Fruit fly (Drosophila melanogaster): ENCODE data around the gene hop.

hop gene

DNA sequence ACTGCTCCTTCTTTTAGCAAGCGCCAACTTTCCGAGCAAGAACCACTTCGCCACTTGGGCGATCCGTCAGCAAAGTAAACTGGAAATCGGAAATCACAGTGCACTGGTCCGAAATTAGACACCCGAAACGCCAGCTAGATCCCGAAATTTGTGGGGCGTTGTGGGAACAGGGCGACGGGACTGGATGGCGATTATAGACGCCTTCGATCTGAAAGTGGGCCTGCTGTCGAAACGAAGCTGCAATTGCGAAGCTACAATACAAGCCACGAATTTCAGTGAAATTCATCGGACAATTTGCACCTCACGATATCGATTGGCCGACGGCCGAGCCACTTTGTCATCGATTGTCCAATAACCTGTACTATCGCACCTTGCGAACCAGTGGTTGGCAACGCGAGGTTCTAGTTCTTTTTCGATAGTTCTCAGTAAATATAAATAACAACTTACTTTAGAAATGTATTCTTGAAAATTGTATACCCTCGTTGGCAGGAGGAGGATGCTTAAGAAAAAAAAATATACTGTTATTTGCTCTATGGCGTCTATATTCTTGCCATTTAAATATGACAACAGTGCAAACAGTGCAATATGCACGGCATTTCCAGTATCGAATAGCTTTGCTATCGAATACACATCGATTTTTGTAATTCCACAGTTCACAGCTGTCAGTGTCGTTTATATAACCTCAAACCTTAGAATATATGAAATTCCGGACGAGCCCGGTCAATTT is at the start of gene hop, which contains the start of gene Tim8:
Gene hop (minus strand): TSS at position 316 of the 727 bp plus-strand sequence.
Gene Tim8 (plus strand): TSS at position 663 of the 727 bp plus-strand sequence.
- TF ChIP-seq noc (tag; optimal IDR thresholded peaks at IDR 0.05): no peak

DNA sequence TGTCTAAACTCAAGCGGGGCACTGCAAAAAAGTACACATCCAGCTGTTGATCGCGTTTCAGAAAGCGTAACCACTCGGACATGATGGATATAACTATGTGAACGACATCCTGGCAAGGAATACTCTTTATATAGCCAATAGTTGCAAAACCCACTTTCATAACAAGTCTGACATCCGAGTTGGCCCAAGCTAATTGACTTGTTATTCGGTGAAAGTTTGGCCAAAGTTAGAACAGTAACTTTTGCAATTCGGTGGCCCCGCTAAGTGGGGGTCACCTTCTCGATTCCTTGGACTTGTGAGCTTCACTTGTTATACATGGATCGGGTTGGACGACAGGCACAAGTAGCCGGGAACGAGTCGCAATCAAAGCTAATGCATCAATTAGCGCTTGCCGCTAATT is 49.4 kb upstream of the hop start, which contains the start of the genes Gr10a and Or10a:
Gene Gr10a (minus strand): TSS at position 101 of the 400 bp plus-strand sequence.
Gene Or10a (minus strand): TSS at position 101 of the 400 bp plus-strand sequence.
- TF ChIP-seq noc (tag; optimal IDR thresholded peaks at IDR 0.05): no peak

DNA sequence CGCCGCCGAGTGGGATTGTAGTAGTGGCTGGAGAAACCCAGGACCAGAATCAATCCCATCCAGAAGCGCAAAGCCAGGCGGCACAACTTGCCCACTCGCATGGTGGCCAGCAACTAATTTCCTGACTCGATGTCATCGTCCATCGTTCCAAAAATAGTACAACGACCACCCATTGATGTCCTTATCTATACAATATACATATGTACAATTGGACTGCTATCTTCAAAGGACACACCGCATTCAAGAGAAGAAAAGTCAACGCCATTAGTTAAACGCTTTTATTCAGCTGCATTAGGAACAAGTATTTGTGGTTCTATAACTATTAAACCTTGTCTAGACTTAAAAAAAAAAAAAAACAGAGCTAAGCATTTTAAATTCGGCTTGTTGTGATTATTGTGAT is 45.2 kb upstream of the hop start, which contains the start of gene Gr10b:
Gene Gr10b (minus strand): TSS at position 101 of the 400 bp plus-strand sequence.
- no peak for TF ChIP-seq noc (tag; optimal IDR thresholded peaks at IDR 0.05)

DNA sequence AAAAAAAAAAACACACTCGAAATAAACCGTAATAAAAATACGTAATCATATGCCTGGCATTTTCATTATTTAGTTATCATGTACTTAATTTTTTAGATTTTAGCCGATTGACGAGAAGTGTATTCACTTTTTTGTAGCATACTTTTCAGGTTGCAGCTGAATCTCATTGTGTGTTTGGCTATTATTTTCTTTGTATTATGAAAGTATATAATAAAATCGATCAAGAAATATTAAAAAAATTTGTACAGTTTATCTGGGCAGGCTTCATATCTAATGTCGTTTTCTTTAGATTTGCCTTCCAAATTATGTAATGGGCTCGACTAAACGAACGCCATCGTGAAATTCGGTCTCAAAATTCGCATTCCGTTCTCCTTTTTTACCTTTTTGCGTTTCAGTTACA is 41.7 kb upstream of the hop start, which contains the start of gene CG15196:
Gene CG15196 (plus strand): TSS at position 301 of the 400 bp plus-strand sequence.
- TF ChIP-seq noc (tag; optimal IDR thresholded peaks at IDR 0.05): no peak

DNA sequence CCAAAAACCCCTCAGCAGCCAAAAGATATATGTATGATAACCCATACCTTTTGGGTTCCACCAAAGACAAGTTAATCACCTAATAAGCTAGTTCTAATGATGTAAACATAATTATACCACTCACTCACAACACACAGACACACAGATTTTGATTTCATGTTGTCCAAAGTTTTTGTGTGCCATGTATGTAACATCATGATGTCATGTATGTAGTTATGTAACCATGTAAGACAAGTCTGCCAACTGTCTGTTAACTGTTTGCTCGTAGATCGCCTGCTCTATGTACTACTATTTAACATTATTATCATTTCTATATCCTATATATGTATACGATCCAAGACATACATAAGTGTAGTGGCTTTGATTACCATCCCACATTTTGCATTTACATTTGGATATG is 36.3 kb upstream of the hop start:
- TF ChIP-seq noc (tag; optimal IDR thresholded peaks at IDR 0.05): no peak

DNA sequence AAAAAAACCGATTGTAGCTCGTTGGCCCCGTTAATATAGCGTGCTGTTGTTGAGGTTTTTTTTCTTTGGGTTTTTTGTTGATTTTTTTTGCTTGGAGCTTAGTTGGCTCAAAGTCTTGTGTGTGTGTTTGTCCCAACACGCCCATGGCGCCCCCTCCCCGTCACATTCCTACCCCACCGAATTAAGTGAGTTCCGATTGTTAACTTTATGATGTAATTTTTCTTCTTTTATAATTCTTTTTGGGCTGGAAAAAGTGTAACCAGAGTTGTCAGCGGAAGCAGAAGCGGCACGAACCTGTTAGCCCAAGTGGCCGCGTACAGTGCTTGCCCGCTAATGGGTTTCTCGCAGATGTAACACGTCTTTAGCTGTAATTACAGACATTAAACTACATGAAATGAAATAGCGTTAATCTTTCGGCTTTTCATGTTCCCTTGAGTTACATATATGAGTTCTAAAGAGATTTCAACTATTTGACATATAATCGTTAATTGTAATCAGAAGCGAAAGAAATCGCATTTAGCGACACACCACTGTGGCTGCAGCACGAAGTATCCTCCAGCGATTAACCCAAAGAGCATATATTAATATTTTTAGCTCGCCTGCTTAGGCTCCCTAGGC is 25.2 kb upstream of the hop start:
- no peak for TF ChIP-seq noc (tag; optimal IDR thresholded peaks at IDR 0.05)

DNA sequence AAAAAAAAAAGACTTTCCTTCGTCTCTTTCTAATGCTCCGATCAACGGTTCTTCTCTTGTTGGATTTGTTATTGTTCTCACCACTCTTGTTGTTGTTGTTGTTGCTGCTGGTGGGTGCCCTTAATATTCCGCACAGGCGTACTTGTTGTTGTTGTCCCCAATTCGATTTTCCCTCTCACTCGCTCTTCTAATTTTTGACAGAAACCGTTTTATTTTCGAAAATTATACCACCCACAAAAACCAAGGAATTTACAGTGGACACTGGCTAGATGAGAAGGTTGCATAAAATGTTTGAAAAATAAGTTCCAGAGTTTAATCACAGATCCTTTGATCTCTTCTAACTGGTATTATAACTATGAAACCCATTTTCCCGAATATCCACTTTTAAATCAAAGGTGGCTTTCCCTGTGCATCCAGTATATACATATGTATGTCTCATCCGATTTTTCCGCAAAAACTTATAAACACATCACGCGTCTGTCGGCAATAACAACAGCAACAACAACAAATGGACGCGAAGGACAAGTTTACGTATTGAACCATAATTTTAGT is 23.5 kb upstream of the hop start:
- TF ChIP-seq noc (tag; optimal IDR thresholded peaks at IDR 0.05): peak; percentile 52

DNA sequence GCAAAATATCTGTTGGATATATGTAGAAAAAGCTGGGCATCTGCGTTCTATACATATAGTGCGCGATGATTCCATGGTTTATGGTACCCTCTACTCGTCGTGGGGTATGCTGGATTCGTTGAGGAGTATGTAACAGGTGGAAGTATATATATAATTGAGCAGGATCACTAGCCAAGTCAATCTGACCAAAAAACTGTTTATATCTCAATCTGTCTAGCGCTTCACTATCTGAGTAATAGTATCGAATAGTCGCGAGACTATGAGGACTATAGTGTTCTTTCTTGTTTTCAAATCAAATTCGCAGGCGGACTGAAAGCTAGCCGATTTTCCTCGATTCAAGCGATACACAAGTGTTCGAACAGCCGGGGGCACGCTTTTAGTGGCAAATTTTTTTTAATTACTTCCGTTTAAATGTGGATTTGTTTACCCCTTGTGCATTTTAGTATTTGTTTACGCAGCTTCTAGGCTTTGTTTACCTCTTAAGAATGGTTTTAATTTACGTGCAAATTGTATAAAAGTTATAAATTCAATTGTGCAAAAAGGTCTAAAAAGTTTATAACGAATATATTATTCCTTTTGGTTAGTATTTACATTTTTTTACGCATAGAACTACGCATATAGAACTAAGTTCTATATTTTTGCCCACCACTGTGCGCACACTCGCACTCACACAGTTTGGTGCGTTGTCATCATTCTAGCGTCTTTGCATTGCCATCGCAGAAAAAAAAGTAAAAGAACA is 22.9 kb upstream of the hop start:
- peak; percentile 76 for TF ChIP-seq noc (tag; optimal IDR thresholded peaks at IDR 0.05)

DNA sequence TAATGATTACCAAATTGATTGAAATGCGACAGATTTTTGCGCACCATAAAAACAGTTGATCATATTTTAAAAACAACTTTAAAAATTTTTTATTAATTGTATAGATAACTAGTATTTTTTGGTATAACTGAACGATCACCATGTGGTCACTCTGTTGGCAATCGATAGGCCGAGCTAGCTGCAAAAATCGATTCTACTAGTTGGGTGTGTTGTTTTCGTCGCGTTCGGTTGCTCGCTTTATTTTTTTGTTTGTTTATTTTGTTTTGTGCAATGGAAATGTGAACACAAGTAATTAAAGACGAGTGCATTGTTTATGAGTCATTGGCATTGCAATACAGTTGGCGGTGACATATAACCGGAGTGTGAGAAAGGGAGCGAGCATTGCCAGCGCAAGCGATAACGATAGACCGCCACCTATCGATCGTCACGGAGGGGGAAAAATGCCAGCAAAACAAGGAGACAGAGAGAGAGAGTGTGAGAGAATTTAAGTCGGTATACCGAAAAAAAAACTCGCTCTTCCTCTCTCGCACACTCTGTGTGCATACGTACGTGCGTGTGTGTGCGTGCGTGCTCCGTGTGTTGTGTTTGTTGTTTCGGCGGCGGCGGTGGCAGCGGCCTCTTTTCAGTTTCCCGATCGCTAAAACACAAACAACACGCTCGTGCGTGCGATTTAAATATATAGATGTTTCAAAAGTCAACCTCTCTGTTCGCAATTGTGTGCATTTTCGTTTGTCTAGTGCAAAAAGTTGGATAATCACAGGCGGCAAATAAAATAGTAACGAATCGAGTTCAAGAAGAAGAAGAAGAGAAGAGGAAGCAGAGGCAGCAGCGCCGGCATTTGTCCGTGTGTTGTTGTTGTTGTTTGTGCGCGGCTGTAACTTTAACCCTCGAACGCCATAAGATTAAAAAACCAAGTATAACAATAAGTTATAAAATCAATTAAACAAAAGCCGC is 21.9 kb upstream of the hop start:
- no peak for TF ChIP-seq noc (tag; optimal IDR thresholded peaks at IDR 0.05)

DNA sequence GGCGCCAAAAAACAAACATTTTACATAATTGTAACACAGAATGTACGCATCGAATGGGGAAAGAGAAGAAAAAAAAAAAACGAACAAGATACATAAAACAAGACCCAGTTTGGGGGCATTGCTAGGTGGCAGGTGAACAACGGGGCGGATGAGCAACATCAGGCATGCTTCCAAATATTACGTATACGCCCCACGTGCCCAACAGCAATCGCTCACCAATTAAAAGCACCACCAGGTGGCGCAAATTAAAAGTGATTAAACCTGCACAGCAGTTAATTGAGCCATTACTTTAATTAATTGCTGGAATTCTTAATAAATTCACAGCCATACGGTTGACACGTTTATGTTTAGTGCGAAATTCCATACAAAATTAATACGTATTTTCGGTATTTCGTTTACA is 17.6 kb upstream of the hop start:
- TF ChIP-seq noc (tag; optimal IDR thresholded peaks at IDR 0.05): no peak

DNA sequence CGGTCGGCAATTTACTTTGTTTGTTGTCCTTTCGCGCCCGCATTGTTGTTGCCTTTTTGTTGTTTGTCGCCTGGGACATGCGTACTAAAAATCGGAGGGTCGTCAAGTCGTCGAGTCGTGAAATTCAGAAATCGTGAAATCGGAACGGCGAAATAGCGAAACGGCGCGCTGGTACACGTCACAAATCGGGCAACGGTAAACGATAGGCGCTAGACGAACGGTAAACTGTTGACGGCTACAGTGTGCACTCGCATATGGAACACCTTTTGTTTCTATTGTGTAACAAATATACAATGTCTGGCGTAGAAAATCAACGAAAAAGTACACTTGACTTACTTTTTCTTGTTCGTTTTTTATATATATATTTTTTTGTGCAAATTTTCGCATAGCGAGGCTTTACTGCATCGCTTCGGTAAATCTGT is 16.1 kb upstream of the hop start:
- TF ChIP-seq noc (tag; optimal IDR thresholded peaks at IDR 0.05): peak; percentile 45

DNA sequence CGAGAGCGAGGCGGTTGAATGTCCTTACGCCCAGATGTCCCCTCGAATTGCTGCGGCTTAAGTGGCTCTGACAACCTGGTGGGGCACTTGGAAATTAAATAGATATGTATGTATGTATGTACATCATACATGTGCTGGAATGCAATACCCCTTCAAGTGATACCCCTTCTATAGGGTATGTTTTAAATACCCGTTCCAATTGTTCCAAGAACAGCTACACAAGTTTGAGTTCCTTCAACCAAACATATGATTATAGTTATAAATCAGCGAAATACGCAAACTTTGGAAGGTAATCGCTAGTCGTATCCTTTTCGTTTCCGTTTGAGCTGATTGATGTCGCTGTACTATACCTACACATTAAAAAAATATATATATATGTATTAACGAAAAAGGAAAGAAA is 15.6 kb upstream of the hop start:
- TF ChIP-seq noc (tag; optimal IDR thresholded peaks at IDR 0.05): no peak

DNA sequence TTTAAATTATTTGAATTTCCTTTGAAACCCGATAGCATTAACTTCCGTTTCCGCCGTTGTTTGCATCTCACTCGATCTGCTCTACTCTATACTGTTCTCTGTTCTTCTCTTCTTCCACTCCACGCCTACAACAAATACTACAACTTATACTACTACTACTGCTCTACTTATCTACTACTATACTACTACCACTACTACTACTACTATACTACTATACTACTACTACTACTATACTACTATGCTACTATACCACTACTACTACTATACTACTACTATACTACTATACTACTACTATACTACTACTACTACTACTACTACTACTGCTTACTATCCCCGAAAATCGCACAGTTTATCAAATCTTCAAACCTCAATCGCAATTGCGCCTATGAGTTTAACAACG is 14.7 kb upstream of the hop start:
- TF ChIP-seq noc (tag; optimal IDR thresholded peaks at IDR 0.05): no peak

DNA sequence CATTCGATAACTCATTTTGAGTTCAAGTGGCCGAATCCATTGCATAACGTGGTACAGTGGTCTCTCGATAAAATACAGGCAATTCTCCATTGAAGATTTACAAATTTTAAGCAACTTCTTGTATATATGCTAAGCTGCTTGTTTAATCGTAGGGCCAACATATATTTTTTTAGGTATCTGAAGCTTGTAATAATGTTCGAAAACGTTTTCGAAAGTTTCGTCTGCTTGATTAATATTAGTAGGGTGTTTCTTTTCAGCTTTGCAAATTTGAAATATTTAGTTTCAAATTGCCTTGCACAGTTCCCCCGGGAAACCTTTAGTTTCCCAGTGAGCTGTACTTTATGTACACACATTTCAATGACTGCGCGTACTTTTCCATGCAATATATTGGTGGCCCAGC is 11.8 kb upstream of the hop start:
- TF ChIP-seq noc (tag; optimal IDR thresholded peaks at IDR 0.05): no peak

DNA sequence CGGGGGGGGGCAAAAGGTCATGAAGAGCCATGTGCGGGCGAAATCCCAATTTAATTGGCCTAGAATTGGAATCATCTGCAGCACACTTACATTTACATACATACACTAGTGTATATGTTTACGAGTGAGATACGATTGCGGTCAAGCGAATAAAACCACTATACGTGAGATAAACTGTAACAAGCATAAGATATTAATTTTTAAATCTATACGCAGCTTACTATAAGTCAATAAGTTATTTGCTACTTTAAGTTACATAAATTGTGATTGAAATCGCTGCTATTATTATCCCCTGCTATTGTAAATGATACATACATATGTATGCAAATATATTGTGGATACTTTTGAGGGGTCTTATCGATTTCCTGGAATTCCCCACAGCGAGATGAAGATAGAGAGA is 11.2 kb upstream of the hop start:
- TF ChIP-seq noc (tag; optimal IDR thresholded peaks at IDR 0.05): no peak

All from whole organism, larva.